Fruit fly (Drosophila melanogaster): ENCODE results near the gene inaF-C.
A peak's percentile ranks its signal among the peaks of the same experiment; 100 is the strongest.

Gene inaF-C

DNA sequence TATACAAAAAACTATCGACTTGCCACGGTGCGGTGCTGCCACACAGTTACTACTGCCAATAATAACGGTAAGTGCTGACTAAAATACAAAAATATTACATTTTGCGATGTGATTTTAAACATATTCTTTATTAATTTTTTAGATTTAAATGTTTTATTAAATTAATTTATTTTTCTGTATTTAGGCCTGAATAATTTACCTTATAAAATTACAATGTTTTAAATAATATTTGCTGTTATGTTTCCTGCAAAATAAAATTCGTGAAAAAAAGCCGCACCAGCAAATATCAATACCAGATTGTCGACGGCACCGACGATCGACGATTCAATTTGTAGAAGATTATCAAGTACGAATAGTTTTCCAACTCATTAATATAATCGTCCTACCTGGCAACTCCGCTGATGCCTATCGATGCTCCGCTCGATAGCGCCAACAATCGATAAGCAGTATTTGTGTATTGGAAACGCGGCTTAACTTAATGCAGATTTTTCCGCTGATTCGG lies 53.0 kb downstream of the inaF-C start, which contains the start of the genes Vlet and bif (continued):
- TF ChIP-seq CG6654 (GFP tag; optimal IDR thresholded peaks at IDR 0.05), result peak; percentile 35
- TF ChIP-seq CG11093 (GFP tag; IDR thresholded peaks at IDR 0.05), result no peak
- no peak for TF ChIP-seq chinmo (GFP tag; IDR thresholded peaks at IDR 0.05; ENCODE audit: partially characterized antibody)
- TF ChIP-seq Hmr (GFP tag; optimal IDR thresholded peaks at IDR 0.05), result peak; percentile 71
- peak; percentile 46 for TF ChIP-seq ssp (GFP tag; IDR thresholded peaks at IDR 0.05)
- TF ChIP-seq CG17361 (GFP tag; IDR thresholded peaks at IDR 0.05), result peak; percentile 87
- TF ChIP-seq CG13123 (GFP tag; optimal IDR thresholded peaks at IDR 0.05), result no peak
- TF ChIP-seq sens (GFP tag), result peak; percentile 89
- no peak for TF ChIP-seq so (GFP tag; IDR thresholded peaks at IDR 0.05)
- TF ChIP-seq CG12391 (tag; optimal IDR thresholded peaks at IDR 0.05), result peak; percentile 77
- TF ChIP-seq eve (GFP tag; optimal IDR thresholded peaks at IDR 0.05), result no peak
- TF ChIP-seq mam (GFP tag; optimal IDR thresholded peaks at IDR 0.05), result peak; percentile 46
- TF ChIP-seq CG8765 (GFP tag; IDR thresholded peaks at IDR 0.05), result no peak
- 0 out of 2 replicates have a peak, but pooled peaks have one; percentile 49 for TF ChIP-seq ato (GFP tag; IDR thresholded peaks at IDR 0.05; ENCODE audit: partially characterized antibody)
- TF ChIP-seq CG4404 (GFP tag; IDR thresholded peaks at IDR 0.05), result peak; percentile 41; the same call in 1 of the 2 replicates
- TF ChIP-seq tgo (GFP tag; IDR thresholded peaks at IDR 0.05), result no peak; the same call in 2 of the 3 replicates
- TF ChIP-seq CG9876 (GFP tag; optimal IDR thresholded peaks at IDR 0.05), result no peak
- TF ChIP-seq Dfd (GFP tag; optimal IDR thresholded peaks at IDR 0.05), result no peak
- peak; percentile 43; the same call in 1 of the 2 replicates for TF ChIP-seq CG14441 (GFP tag; IDR thresholded peaks at IDR 0.05)
- peak; percentile 76 for TF ChIP-seq CG30403 (GFP tag; optimal IDR thresholded peaks at IDR 0.05)
- no peak for TF ChIP-seq z (GFP tag; IDR thresholded peaks at IDR 0.05)
- no peak for TF ChIP-seq Ravus (GFP tag; IDR thresholded peaks at IDR 0.05)
- no peak for TF ChIP-seq ro (GFP tag; IDR thresholded peaks at IDR 0.05)
- TF ChIP-seq grau (tag; optimal IDR thresholded peaks at IDR 0.05), result peak; percentile 76
- TF ChIP-seq fd3F (GFP tag; optimal IDR thresholded peaks at IDR 0.05), result peak; percentile 27
- peak; percentile 69 for TF ChIP-seq CG13296 (GFP tag; optimal IDR thresholded peaks at IDR 0.05)
- peak; percentile 40 for TF ChIP-seq CG11723 (GFP tag; optimal IDR thresholded peaks at IDR 0.05)
- TF ChIP-seq Opbp (GFP tag; IDR thresholded peaks at IDR 0.05; ENCODE audit: partially characterized antibody), result peak; percentile 68
- peak; percentile 22 for TF ChIP-seq CG6813 (GFP tag; optimal IDR thresholded peaks at IDR 0.05)
- TF ChIP-seq pfk (GFP tag; optimal IDR thresholded peaks at IDR 0.05), result no peak
- no peak for TF ChIP-seq CG1603 (tag; optimal IDR thresholded peaks at IDR 0.05)
- peak; percentile 50; the same call in 1 of the 2 replicates for TF ChIP-seq seq (GFP tag; IDR thresholded peaks at IDR 0.05)
- TF ChIP-seq Xrp1 (GFP tag; IDR thresholded peaks at IDR 0.05), result peak; percentile 40; the same call in 1 of the 2 replicates
- no peak for TF ChIP-seq CG12236 (GFP tag; optimal IDR thresholded peaks at IDR 0.05)
- peak; percentile 67 for TF ChIP-seq az2 (GFP tag; optimal IDR thresholded peaks at IDR 0.05)
- TF ChIP-seq CG4707 (GFP tag; optimal IDR thresholded peaks at IDR 0.05), result no peak
- TF ChIP-seq HHEX (GFP tag; optimal IDR thresholded peaks at IDR 0.05), result peak; percentile 52
- TF ChIP-seq CG6254 (GFP tag; optimal IDR thresholded peaks at IDR 0.05), result peak; percentile 9
- TF ChIP-seq cwo (GFP tag; optimal IDR thresholded peaks at IDR 0.05), result peak; percentile 44
- TF ChIP-seq CG10209 (GFP tag; optimal IDR thresholded peaks at IDR 0.05), result peak; percentile 50
- peak; percentile 47 for TF ChIP-seq CG12942 (GFP tag; optimal IDR thresholded peaks at IDR 0.05)
- no peak for TF ChIP-seq Jarid2 (GFP tag; optimal IDR thresholded peaks at IDR 0.05)
- TF ChIP-seq CG6791 (GFP tag; IDR thresholded peaks at IDR 0.05; ENCODE audit: partially characterized antibody), result peak; percentile 74
- peak; percentile 85 for TF ChIP-seq CoRest (tag; optimal IDR thresholded peaks at IDR 0.05)
- 0 out of 3 replicates have a peak, but pooled peaks have one; percentile 28 for TF ChIP-seq Doc3 (GFP tag; IDR thresholded peaks at IDR 0.05; ENCODE audit: partially characterized antibody)
- peak; percentile 31; the same call in 1 of the 2 replicates for TF ChIP-seq CG6272 (GFP tag; IDR thresholded peaks at IDR 0.05)
- peak; percentile 74 for TF ChIP-seq slbo (GFP tag; IDR thresholded peaks at IDR 0.05)
- TF ChIP-seq CG5245 (GFP tag; optimal IDR thresholded peaks at IDR 0.05), result peak; percentile 26
- no peak for TF ChIP-seq crol (GFP tag; IDR thresholded peaks at IDR 0.05)
- no peak for TF ChIP-seq zen2 (GFP tag; IDR thresholded peaks at IDR 0.05; ENCODE audit: partially characterized antibody)
